Fruit fly (Drosophila melanogaster) whole organism, pupa: ENCODE results near the gene slp2.
A peak's percentile ranks its signal among the peaks of the same experiment; 100 is the strongest.

Source experiments
- CG13204 ChIP-seq: fragments of 200-800 bp; sonication (Bioruptor generic); optimal IDR thresholded peaks from 2 replicates; lab custom pipeline; 2018; ENCODE audit warnings: missing biosample characterization, mild to moderate bottlenecking, missing genetic modification characterization, moderate library complexity
- CG14655 ChIP-seq: fragments of 200-800 bp; sonication (Bioruptor generic); optimal IDR thresholded peaks from 3 replicates; lab custom pipeline; 2017; ENCODE audit warnings: mild to moderate bottlenecking, missing biosample characterization, missing genetic modification reagents, missing genetic modification characterization
- CG32121 ChIP-seq: fragments of 200-800 bp; sonication (Bioruptor generic); IDR thresholded peaks from 2 replicates; pipeline ENCODE4 v1.3.6; 2022; ENCODE audit warnings: missing biosample characterization, missing genetic modification characterization
- CG34367 ChIP-seq: fragments of 200-800 bp; sonication (Bioruptor generic); optimal IDR thresholded peaks from 2 replicates; lab custom pipeline; 2018; ENCODE audit warnings: missing biosample characterization, mild to moderate bottlenecking, missing genetic modification characterization
- CG4496 ChIP-seq: fragments of 200-800 bp; sonication (Bioruptor generic); IDR thresholded peaks from 3 replicates; pipeline ENCODE4 v1.3.6; 2022; ENCODE audit warnings: missing biosample characterization, missing genetic modification characterization
- D1 ChIP-seq: fragments of 200-800 bp; sonication (Bioruptor generic); optimal IDR thresholded peaks from 2 replicates; lab custom pipeline; 2018; ENCODE audit warnings: missing biosample characterization, mild to moderate bottlenecking, missing genetic modification characterization, moderate library complexity
- EcR ChIP-seq: fragments of 200-800 bp; sonication (Bioruptor generic); optimal IDR thresholded peaks from 3 replicates; lab custom pipeline; 2019; ENCODE audit warnings: missing biosample characterization, missing genetic modification characterization, mild to moderate bottlenecking, moderate library complexity, missing genetic modification reagents
- fd96Ca ChIP-seq: fragments of 200-800 bp; sonication (Bioruptor generic); IDR thresholded peaks from 3 replicates; pipeline ENCODE4 v1.3.6; 2022; ENCODE audit warnings: missing biosample characterization, missing genetic modification characterization
- gl ChIP-seq: fragments of 200-800 bp; sonication (Bioruptor generic); optimal IDR thresholded peaks from 2 replicates; lab custom pipeline; 2018; ENCODE audit warnings: missing biosample characterization, mild to moderate bottlenecking, missing genetic modification characterization

DNA sequence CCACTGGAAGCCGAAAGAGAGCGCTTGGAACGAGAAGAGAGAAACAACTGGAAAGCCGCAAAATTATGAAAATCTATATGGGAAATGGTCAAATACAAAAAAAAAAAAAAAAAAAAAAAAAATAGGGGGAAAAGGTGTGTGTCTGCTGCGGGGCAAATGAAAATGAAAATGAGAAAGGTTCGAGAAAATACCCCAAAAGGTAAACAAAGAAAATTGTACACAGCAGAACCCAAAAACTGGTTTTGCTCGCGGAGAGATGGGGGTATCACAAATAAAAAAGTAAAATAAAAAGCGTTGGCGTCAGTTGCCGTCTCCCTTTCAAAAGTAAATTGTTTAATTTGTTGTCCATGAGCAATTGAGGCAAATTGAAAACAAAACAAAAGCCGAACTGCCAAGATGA, 51.5 kb downstream of the slp2 start:
- TF ChIP-seq CG34367 (tag; lab: Kevin White, UChicago) (no peak), CG4496 (0 out of 3 replicates have a peak, but pooled peaks have one; percentile 36), CG32121 (GFP tag; lab: Robert Waterston, UW) (no peak), gl (no peak), EcR (GFP tag; lab: Kevin White, UChicago) (no peak), CG13204 (GFP tag; lab: Kevin White, UChicago) (no peak), CG14655 (no peak), fd96Ca (GFP tag; lab: Robert Waterston, UW) (no peak; the same call in 2 of the 3 replicates), D1 (tag; lab: Kevin White, UChicago) (no peak)
